Worm (Caenorhabditis elegans) whole organism, L4/young adult: ENCODE measurements around the gene pud-1.2.
"Not testable (repeated sequence)": the region's sequence is repeated elsewhere in the genome, so short reads cannot be mapped to it uniquely, and the experiment has no call there.

Experiments used
- W03F9.2 ChIP-seq: fragments of 150-350 bp; optimal IDR thresholded peaks from 2 replicates; lab custom pipeline; 2014; ENCODE audit warnings: missing biosample characterization, missing genetic modification characterization
- dao-5 ChIP-seq: sonication (generic microtip); optimal IDR thresholded peaks from 2 replicates; lab custom pipeline; 2016; ENCODE audit warnings: missing genotype, missing genetic modification characterization, moderate library complexity, missing compliant biosample characterization
- him-1 ChIP-seq: sonication (generic microtip); optimal IDR thresholded peaks from 2 replicates; lab custom pipeline; 2016; ENCODE audit warnings: missing genotype, missing genetic modification reagents, missing genetic modification characterization, missing compliant biosample characterization

The pud-1.2 gene

DNA sequence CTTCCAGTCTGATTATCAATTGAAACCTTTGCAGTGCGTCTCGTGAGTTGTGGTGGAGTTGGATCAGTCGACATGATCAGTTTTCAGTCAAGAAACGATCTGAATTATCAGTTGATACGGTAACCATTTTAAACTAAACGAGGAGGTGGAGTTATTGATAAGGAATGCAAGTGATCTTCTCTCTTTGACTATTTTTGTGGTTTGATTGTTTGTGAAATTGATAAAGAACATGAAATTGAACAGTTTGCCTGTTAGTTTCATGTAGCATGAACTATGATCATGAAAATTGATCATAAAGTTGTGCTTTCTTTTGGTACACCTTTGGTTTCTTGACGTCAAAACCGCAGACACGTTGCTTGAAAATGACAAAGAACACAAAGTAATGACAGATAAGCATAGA lies at the start of gene pud-1.2:
pud-1.2 (minus strand) TSS at position 101 of the 400 bp plus-strand sequence.
- not testable (repeated sequence) for TF ChIP-seq W03F9.2; dao-5 (tag; lab: Kevin White, UChicago); him-1 (tag; lab: Kevin White, UChicago)

DNA sequence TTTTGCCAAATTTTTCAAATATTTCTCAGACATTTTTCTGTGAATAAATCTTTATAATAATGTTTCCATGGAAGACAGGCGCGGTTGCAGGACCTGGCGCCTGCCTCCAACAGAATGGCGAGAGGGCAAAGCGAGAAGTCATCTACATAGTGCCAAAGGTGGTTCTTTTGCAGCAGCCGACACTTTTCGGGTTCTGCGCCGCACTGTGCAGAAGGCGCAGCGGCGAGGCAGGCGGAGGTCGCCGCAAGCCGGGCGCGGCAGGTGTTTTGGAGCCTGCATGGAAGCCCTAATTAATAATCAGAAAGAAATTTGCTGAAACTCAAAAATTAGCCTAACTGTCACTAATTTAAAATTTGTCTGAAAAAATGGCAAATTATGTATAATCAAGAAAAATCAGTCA lies 21.2 kb upstream of the pud-1.2 start:
- TF ChIP-seq dao-5 (tag; lab: Kevin White, UChicago) (no peak), W03F9.2 (no peak), him-1 (tag; lab: Kevin White, UChicago) (no peak)

DNA sequence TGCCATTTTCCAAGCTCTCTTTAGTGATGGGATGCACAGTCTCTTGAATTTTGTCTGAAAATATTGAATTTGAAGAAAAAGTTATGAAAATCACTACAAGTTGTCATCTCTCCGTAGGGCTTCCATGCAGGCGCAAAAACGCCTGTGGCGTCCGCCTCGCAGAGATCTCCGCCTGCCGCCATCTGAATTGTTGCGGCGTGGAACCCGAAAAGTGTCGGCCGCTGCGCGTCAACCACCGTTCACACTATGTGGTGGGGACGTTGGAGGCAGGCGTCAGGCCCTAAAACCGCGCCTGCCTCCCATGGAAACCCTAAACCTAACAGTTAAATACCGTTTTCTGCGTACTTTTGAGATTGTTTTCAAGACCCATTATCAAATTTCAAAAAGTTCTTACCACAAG lies 19.7 kb upstream of the pud-1.2 start:
- no peak for TF ChIP-seq him-1 (tag; lab: Kevin White, UChicago)
- no peak for TF ChIP-seq dao-5 (tag; lab: Kevin White, UChicago)
- no peak for TF ChIP-seq W03F9.2

DNA sequence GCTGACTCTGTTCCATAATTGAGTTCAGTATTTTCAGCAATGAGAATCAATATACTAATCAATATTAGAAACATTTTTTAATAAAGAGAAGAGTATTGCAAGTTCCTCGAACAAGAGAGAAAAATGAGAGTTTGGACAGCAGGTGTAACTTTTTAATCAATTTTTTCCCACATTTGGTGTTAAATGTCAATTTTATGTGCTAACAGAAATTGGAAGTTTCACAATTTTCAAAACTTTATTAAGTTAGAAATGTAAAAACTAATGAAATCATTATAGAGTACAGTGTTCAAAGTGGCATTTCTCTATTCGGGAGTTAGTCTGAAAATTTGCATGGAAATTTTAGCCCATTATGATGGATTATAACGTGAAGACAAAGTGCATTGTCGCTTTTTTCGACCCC lies 18.9 kb upstream of the pud-1.2 start, which contains the start of gene irld-30:
irld-30 (minus strand) TSS at position 101 of the 400 bp plus-strand sequence.
- no peak for TF ChIP-seq W03F9.2
- no peak for TF ChIP-seq him-1 (tag; lab: Kevin White, UChicago)
- TF ChIP-seq dao-5 (tag; lab: Kevin White, UChicago): no peak

DNA sequence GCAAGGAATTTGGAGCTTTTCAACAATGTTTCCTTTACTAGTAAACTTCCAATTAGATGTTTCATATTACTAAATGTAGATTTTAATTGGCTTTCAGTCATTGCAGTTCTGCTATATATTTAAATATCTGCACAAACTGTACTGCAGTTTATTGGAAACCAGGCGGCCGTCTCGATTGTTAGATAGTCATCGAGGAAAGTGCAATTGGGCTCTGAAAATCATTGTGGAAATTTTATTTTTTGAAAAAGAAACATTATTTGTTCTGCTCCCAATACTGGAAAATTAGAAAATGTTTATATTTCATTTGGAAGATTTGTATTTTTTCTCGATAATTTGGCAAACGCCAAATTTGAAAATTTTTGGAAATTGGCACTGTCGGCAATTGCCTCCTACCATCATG lies 16.2 kb upstream of the pud-1.2 start, which contains the start of gene irld-29:
irld-29 (minus strand) TSS at position 101 of the 400 bp plus-strand sequence.
- no peak for TF ChIP-seq him-1 (tag; lab: Kevin White, UChicago)
- no peak for TF ChIP-seq dao-5 (tag; lab: Kevin White, UChicago)
- no peak for TF ChIP-seq W03F9.2

DNA sequence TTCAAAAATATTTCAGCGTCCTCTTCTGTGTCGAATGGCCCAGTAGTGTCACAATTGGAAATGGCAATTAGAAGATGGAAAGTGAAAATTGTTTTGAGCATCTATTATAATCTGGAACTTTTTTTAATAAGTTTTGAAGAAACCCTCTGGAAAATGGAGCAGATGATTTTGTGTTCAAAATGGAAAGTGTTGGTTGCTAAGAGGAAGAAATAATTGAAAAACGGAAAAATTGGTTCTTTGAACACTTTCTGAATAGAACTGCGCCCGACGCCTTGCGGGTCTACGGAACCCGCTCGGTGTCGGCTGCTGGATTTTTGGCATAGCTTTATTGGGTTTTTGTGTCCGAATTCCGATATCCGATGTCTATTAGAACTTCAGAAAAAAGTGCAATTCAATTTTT lies 13.8 kb upstream of the pud-1.2 start, which contains the start of gene irld-28:
irld-28 (minus strand) TSS at position 101 of the 400 bp plus-strand sequence.
- TF ChIP-seq him-1 (tag; lab: Kevin White, UChicago) (no peak), dao-5 (tag; lab: Kevin White, UChicago) (no peak), W03F9.2 (no peak)

DNA sequence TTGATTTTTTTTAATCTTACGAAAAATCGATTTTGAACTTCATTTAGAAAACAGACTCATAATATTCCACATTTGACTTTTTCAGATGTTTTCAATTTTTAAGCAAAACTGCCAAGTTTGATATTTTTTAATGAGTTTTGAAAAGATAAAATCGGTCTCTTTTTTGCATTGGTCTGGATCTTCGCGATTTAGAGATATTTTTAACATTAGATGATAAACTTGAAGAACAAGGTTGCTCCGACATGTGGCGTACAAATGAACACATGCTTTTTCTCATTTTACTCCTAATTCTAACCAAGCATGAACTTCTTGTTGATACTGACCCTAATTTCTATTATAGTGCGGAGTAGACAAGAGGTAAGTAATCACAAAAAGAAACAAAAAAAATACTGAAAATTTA lies 9.2 kb upstream of the pud-1.2 start, which contains the start of gene irld-32:
irld-32 (plus strand) TSS at position 301 of the 400 bp plus-strand sequence.
- TF ChIP-seq dao-5 (tag; lab: Kevin White, UChicago); W03F9.2; him-1 (tag; lab: Kevin White, UChicago): not testable (repeated sequence)

DNA sequence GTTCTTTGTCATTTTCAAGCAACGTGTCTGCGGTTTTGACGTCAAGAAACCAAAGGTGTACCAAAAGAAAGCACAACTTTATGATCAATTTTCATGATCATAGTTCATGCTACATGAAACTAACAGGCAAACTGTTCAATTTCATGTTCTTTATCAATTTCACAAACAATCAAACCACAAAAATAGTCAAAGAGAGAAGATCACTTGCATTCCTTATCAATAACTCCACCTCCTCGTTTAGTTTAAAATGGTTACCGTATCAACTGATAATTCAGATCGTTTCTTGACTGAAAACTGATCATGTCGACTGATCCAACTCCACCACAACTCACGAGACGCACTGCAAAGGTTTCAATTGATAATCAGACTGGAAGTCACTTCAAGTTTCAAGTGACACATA lies 7.8 kb upstream of the pud-1.2 start, which contains the start of gene pud-1.1:
pud-1.1 (plus strand) TSS at position 301 of the 400 bp plus-strand sequence.
- not testable (repeated sequence) for TF ChIP-seq him-1 (tag; lab: Kevin White, UChicago); W03F9.2; dao-5 (tag; lab: Kevin White, UChicago)

DNA sequence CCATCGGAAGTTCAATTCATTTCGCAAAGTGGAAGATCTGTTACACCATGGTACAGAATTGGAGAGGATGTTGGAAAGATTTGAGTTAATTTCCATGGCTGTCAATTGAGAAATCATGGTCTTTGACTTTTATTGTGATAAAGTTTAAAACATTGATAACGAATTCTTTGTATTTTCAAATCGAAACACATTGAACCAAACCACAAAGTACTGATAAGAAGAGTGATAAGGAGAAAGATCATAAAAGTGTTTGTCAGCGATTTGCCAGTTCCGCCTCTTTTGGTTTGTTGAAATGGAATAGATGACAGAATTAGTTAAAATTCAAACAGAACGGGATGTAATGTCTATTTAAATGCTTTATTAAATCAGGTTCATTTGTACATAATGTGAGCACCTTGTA lies 4.8 kb upstream of the pud-1.2 start:
- TF ChIP-seq dao-5 (tag; lab: Kevin White, UChicago): no peak

DNA sequence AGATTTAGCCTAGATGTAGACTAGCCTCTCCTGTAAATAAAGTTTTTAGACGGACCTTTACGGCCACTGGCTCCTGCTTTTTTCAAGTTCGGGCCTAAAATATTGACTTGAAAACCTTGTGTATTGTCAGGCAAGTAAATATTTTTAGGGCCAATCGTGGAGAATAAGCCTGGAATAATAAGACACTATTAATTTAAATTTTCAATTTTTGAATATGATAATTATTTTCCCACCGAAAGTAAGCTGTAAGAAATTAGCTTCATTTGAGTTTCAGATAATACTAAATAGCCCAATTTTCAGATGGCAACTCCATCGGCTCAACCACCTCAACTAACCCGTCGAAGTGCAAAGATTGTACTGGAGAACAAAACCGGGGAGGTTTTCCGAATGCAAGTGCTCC lies 4.0 kb upstream of the pud-1.2 start, which contains the start of gene pud-4:
pud-4 (plus strand) TSS at position 301 of the 400 bp plus-strand sequence.
- no peak for TF ChIP-seq dao-5 (tag; lab: Kevin White, UChicago)
- TF ChIP-seq him-1 (tag; lab: Kevin White, UChicago): no peak
- no peak for TF ChIP-seq W03F9.2

DNA sequence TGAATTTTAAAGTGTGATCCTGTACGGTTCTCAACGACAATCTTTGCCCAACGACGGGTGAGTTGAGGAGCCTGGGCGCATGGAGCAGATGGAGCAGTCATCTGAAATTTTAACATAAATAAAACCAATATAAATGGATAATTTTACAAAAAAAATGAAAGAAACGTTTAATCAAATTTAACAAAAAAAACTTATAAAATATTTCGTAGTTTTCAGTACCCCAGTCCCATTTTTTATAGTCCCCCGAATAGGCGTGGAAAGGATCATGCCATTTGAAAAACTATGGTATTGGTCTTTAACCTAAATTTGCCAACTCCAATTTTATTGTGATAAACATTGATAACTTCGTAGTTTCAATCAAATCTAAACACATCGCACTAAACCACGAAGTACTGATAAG lies 2.7 kb upstream of the pud-1.2 start, which contains the start of gene pud-3:
pud-3 (minus strand) TSS at position 101 of the 400 bp plus-strand sequence.
- TF ChIP-seq W03F9.2 (no peak), dao-5 (tag; lab: Kevin White, UChicago) (no peak), him-1 (tag; lab: Kevin White, UChicago) (no peak)

DNA sequence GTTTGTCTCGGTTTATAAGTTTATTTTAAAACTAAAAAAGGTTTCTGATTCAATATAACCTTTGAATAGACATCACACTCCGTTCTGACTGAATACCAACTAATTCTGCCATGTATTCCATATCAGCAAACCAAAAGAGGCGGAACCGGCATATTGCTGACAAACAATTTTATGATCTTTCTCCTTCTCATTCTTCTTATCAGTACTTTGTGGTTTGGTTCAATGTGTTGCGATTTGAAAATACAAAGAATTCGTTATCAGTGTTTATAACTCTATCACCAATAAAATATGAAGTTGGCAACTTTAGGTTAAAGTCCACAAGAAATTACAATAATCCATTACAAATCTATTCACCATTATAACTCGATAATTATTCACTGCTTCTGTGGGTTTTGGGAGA lies 1.9 kb upstream of the pud-1.2 start:
- TF ChIP-seq dao-5 (tag; lab: Kevin White, UChicago) (no peak), W03F9.2 (no peak), him-1 (tag; lab: Kevin White, UChicago) (no peak)

DNA sequence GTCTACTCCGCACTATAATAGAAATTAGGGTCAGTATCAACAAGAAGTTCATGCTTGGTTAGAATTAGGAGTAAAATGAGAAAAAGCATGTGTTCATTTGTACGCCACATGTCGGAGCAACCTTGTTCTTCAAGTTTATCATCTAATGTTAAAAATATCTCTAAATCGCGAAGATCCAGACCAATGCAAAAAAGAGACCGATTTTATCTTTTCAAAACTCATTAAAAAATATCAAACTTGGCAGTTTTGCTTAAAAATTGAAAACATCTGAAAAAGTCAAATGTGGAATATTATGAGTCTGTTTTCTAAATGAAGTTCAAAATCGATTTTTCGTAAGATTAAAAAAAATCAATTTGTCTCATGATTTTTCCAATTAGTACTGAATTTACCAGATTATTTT lies 1.4 kb downstream of the pud-1.2 start, which contains the start of gene Y19D10B.6:
Y19D10B.6 (minus strand) TSS at position 101 of the 400 bp plus-strand sequence.
- TF ChIP-seq him-1 (tag; lab: Kevin White, UChicago); W03F9.2; dao-5 (tag; lab: Kevin White, UChicago): not testable (repeated sequence)

DNA sequence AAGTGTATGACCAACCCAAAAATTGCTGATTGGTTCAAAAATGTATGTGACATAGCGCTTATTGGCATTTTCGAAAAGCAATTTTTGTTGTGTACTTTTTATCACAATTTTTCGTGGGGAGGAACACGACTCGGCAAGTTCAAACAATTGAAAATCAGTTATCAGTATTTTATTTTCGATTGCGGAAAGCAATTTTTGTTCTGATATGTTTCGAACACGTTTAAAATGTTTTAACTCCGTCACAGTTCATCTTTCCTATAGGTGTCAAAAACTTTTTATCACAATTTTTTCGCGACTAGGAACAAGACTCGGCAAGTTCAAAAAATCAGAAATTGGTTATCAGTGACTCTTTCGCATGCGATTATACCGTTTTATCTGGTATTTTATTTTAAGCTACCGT lies 14.1 kb downstream of the pud-1.2 start:
- no peak for TF ChIP-seq him-1 (tag; lab: Kevin White, UChicago)
- no peak for TF ChIP-seq W03F9.2

DNA sequence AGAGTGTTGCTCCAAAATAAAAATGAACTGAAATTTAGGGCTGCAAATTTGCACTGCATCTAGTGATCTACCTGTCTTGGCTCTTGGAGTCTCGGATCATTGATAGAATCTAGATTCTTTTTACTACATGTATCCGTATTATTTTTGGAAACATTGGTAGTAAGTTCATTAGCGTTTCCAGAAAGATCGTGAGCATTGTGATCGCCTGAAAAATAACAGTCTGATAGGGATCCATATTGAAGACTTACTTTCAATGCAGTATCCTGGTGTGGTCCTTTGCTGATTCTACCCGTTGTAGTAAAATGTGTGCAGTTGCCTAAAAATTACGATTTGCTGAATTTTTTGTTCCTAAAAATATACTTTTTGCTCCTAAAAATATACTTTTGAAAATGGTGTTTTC lies 16.0 kb downstream of the pud-1.2 start:
- TF ChIP-seq dao-5 (tag; lab: Kevin White, UChicago) (no peak), W03F9.2 (no peak), him-1 (tag; lab: Kevin White, UChicago) (no peak)
